Worm (Caenorhabditis elegans): ENCODE measurements around the gene ifd-1.

DNA sequence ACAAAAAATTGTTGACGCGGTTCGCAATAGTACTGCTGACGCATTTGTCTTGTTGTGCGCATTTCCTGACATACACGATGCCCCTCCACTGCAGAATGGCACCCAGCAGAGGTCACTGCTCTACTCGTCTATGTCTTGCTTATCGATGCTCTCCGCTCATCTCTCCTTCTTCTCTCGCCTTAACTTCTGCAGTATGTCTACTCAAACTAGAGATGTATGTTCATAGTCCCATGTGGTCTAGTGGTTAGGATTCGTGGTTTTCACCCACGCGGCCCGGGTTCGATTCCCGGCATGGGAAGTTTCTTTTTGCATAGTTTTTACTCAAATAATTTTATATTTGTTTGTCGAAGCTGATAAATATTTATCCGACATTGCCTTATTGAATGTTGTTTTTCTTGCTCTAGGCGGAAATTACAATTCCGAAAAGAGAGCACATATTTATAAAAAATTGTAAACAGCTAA is 11.7 kb upstream of the ifd-1 start, which contains the start of gene C28G1.2:
- TF ChIP-seq ama-1 (optimal IDR thresholded peaks at IDR 0.05) (no peak), ets-7 (tag; optimal IDR thresholded peaks at IDR 0.05) (peak; percentile 89), hmg-4 (GFP tag; optimal IDR thresholded peaks at IDR 0.05) (peak; percentile 99), hnd-1 (tag; optimal IDR thresholded peaks at IDR 0.05) (peak; percentile 94), pes-1 (GFP tag; IDR thresholded peaks at IDR 0.05) (peak; percentile 97), hmbx-1 (tag; optimal IDR thresholded peaks at IDR 0.05) (peak; percentile 86), scrt-1 (GFP tag; IDR thresholded peaks at IDR 0.05) (peak; percentile 99), flt-1 (GFP tag; IDR thresholded peaks at IDR 0.05) (peak; percentile 98), aly-1 (tag; optimal IDR thresholded peaks at IDR 0.05) (peak; percentile 93), ceh-13 (GFP tag; optimal IDR thresholded peaks at IDR 0.05) (peak; percentile 96), sea-1 (GFP tag; conservative IDR thresholded peaks at IDR 0.05) (peak; percentile 98)

Measured in whole organism, early embryonic.